Worm (Caenorhabditis elegans): ENCODE data around the gene C31A11.13.

DNA sequence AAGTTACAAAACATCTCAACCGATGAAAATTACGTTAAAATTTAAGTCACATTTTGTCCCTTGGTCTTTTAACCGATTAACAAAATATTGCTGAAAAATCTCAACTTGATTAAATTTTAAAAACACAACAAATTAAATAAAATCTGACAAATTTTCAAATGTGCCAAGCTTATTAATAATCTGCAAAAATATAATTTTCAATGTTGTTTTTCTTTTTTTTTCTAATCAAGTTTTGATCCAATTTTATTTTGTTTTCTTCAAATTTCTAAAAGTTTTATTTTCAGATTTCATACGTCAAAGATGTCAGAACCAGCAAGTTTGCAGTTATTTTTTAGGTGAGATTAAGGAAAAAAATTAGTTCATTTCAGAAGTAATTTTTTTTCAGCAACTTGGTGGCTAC is 34.0 kb upstream of the C31A11.13 start, which contains the start of gene srw-87:
- TF ChIP-seq flh-1 (GFP tag; optimal IDR thresholded peaks at IDR 0.05) (no peak), sptf-1 (tag; optimal IDR thresholded peaks at IDR 0.05) (no peak), blmp-1 (tag; optimal IDR thresholded peaks at IDR 0.05) (no peak), lin-13 (tag; optimal IDR thresholded peaks at IDR 0.05) (no peak), mab-5 (tag; optimal IDR thresholded peaks at IDR 0.05) (no peak), pha-4 (tag; optimal IDR thresholded peaks at IDR 0.05) (no peak), ces-1 (GFP tag; optimal IDR thresholded peaks at IDR 0.05) (no peak), nhr-12 (tag; optimal IDR thresholded peaks at IDR 0.05) (no peak)
